Worm (Caenorhabditis elegans): ENCODE results near the gene nep-25.

nep-25 gene

ce11 chrII:5854122-5854521, 12.1 kb downstream of the nep-25 start, which contains the start of gene H41C03.1:
H41C03.1 (plus strand) TSS chrII:5854422.
- TF ChIP-seq nhr-12 (tag; optimal IDR thresholded peaks at IDR 0.05) (no peak), tlp-1 (tag; optimal IDR thresholded peaks at IDR 0.05) (no peak), lin-14 (GFP tag; optimal IDR thresholded peaks at IDR 0.05) (peak; percentile 17), blmp-1 (tag; optimal IDR thresholded peaks at IDR 0.05) (peak; percentile 17), sox-4 (tag; optimal IDR thresholded peaks at IDR 0.05) (no peak), swsn-7 (tag; optimal IDR thresholded peaks at IDR 0.05) (no peak), aha-1 (tag; optimal IDR thresholded peaks at IDR 0.05) (no peak), elt-2 (tag; optimal IDR thresholded peaks at IDR 0.05) (no peak)

- no peak for TF ChIP-seq pqm-1 (tag; optimal IDR thresholded peaks at IDR 0.05)
- TF ChIP-seq lin-14 (GFP tag; optimal IDR thresholded peaks at IDR 0.05): peak; percentile 33
These were observed 16.3 kb downstream of the nep-25 start, which contains the start of gene F55C12.4 for ce11 chrII:5858322-5858721. F55C12.4 (minus strand) TSS chrII:5858422.

- TF ChIP-seq lin-14 (GFP tag; optimal IDR thresholded peaks at IDR 0.05) (peak; percentile 49), tlp-1 (tag; optimal IDR thresholded peaks at IDR 0.05) (no peak), egl-27 (tag; optimal IDR thresholded peaks at IDR 0.05) (no peak), mdl-1 (tag; optimal IDR thresholded peaks at IDR 0.05) (no peak)
These were observed 18.6 kb downstream of the nep-25 start for ce11 chrII:5860621-5861020.

- TF ChIP-seq mef-2 (tag; optimal IDR thresholded peaks at IDR 0.05) (no peak), elt-2 (tag; optimal IDR thresholded peaks at IDR 0.05) (peak; percentile 2)
These were observed 21.9 kb downstream of the nep-25 start, which contains the start of gene tag-234 for ce11 chrII:5863893-5864292. tag-234 (plus strand) TSS chrII:5864193.

ce11 chrII:5865405-5866308, 23.6 kb downstream of the nep-25 start, which contains the start of gene F55C12.19:
F55C12.19 (plus strand) TSS chrII:5866139.
- TF ChIP-seq snu-23 (GFP tag; optimal IDR thresholded peaks at IDR 0.05) (no peak), pag-3 (tag; optimal IDR thresholded peaks at IDR 0.05; ENCODE audit: borderline replicate concordance, insufficient read depth) (no peak), ceh-90 (tag; optimal IDR thresholded peaks at IDR 0.05) (no peak), elt-2 (tag; optimal IDR thresholded peaks at IDR 0.05) (peak; percentile 47)

ce11 chrII:5866920-5867319, 24.9 kb downstream of the nep-25 start:
- TF ChIP-seq fos-1 (tag; optimal IDR thresholded peaks at IDR 0.05) (no peak), dpl-1 (GFP tag; optimal IDR thresholded peaks at IDR 0.05) (peak in 1 of 3 experiments; percentile 20), efl-1 (optimal IDR thresholded peaks at IDR 0.05) (no peak), efl-1 (GFP tag; optimal IDR thresholded peaks at IDR 0.05 in 1 of 2) (peak in 1 of 2 experiments; percentile 40)

- peak; percentile 48 for TF ChIP-seq dsc-1 (tag; optimal IDR thresholded peaks at IDR 0.05)
- peak; percentile 39 for TF ChIP-seq nhr-85 (tag)
- TF ChIP-seq lsy-2 (tag; optimal IDR thresholded peaks at IDR 0.05): peak in 1 of 2 experiments; percentile 15
- TF ChIP-seq lin-14 (GFP tag; optimal IDR thresholded peaks at IDR 0.05): peak; percentile 48
- no peak for TF ChIP-seq unc-30 (tag; optimal IDR thresholded peaks at IDR 0.05)
These were observed 29.5 kb downstream of the nep-25 start for ce11 chrII:5871508-5871907.

ce11 chrII:5872414-5872813, 30.4 kb downstream of the nep-25 start:
- no peak for TF ChIP-seq fkh-4 (tag; optimal IDR thresholded peaks at IDR 0.05; ENCODE audit: borderline replicate concordance)
- TF ChIP-seq elt-2 (tag; optimal IDR thresholded peaks at IDR 0.05): peak; percentile 51

All from whole organism, L1 larva.